Fruit fly (Drosophila melanogaster): ENCODE results near the gene CG8563.

The CG8563 gene

DNA sequence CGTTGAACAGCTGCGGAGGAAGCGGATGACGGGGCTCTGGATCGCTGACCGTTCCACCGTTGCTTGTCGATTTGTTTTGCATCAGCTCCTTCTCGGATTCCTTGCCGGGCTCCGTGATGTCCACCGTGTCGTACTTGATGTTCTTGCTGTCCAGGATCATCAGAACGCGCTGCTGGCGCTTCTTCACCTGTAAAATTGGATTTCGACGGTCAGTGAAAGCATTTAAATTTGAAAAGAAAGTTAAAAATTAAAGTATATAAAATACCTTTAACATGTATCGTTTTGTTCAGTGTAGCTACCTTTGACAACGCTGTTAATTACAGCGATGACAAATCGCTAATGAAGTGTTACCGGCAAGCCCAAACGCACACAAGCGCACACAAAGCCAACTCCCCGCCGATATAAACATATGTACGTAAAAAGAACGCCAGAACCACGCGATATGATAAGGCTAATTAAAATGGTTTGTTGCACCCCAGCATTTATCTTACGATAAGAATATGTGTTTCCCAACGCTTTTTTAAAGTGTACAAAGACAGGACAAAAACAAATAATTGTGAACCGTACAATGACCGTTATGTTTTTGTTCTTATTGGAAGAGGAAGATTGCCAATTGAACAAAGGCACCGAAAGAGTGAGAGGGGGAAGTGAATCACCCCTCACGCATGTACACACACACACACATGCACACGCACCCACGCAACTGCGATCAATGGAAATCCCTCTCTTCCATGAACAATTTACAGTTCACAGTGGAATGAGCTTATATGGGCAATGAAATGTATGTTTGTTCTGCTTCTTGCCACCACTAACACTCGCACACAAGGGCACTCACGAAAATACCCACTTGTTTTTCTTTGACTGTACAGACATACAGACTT, 22.5 kb upstream of the CG8563 start (continued):
- TF ChIP-seq Met (GFP tag; optimal IDR thresholded peaks at IDR 0.05) (peak; percentile 20), fd85E (GFP tag; optimal IDR thresholded peaks at IDR 0.05) (no peak), OdsH (GFP tag; optimal IDR thresholded peaks at IDR 0.05) (no peak), pdm3 (GFP tag; optimal IDR thresholded peaks at IDR 0.05) (no peak), CG8119 (GFP tag; IDR thresholded peaks at IDR 0.05) (peak; percentile 28; the same call in 1 of the 3 replicates), CG1621 (tag; optimal IDR thresholded peaks at IDR 0.05) (no peak), salr (GFP tag; optimal IDR thresholded peaks at IDR 0.05) (no peak), CG31627 (GFP tag; optimal IDR thresholded peaks at IDR 0.05) (peak; percentile 10), CG6163 (GFP tag; IDR thresholded peaks at IDR 0.05) (peak; percentile 42; the same call in 1 of the 3 replicates), Ets21C (GFP tag; optimal IDR thresholded peaks at IDR 0.05) (no peak), CG8319 (GFP tag; optimal IDR thresholded peaks at IDR 0.05) (no peak), dsx (GFP tag; optimal IDR thresholded peaks at IDR 0.05; ENCODE audit: poor library complexity, severe bottlenecking) (no peak), svp (GFP tag) (peak; percentile 48), Blimp-1 (GFP tag; optimal IDR thresholded peaks at IDR 0.05) (peak; percentile 5), Hr39 (GFP tag; optimal IDR thresholded peaks at IDR 0.05) (peak; percentile 17), CG3032 (tag; optimal IDR thresholded peaks at IDR 0.05) (no peak), Eip78C (GFP tag) (peak; percentile 82), Eip75B (GFP tag; optimal IDR thresholded peaks at IDR 0.05) (no peak), CG11294 (GFP tag; IDR thresholded peaks at IDR 0.05) (no peak), Sox14 (GFP tag; optimal IDR thresholded peaks at IDR 0.05) (peak; percentile 94), fd59A (GFP tag; optimal IDR thresholded peaks at IDR 0.05) (no peak), Gug (GFP tag; IDR thresholded peaks at IDR 0.05) (no peak)

DNA sequence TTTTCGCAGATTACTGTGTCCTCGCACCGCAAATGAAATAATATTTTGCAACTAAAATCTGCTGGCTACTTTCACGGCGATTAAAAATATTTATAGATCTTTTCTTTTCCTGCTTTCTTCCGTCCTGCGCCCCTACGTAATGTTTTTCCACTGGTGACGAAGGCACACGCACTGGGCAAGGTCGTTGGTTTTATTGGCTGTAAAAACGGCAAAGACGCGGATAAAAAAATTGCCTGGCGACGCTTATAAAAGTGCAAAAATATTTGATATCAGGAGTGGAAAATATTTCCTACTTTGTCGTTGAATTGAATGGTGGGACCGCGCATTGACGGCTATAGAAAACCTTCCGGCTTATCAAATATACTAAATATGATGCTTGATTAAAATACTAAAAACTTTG, 21.6 kb upstream of the CG8563 start, which contains the start of gene Sh3beta:
Gene Sh3beta, minus strand, starts transcription at position 327 of the 400 bp plus-strand sequence.
- TF ChIP-seq CG6854 (GFP tag; optimal IDR thresholded peaks at IDR 0.05): peak; percentile 25
- TF ChIP-seq dsx (GFP tag; optimal IDR thresholded peaks at IDR 0.05; ENCODE audit: poor library complexity, severe bottlenecking): peak; percentile 86
- no peak for TF ChIP-seq OdsH (GFP tag; optimal IDR thresholded peaks at IDR 0.05)
- TF ChIP-seq vri (GFP tag; optimal IDR thresholded peaks at IDR 0.05): peak; percentile 8
- no peak for TF ChIP-seq CG10669 (GFP tag; optimal IDR thresholded peaks at IDR 0.05)
- TF ChIP-seq esn (GFP tag; optimal IDR thresholded peaks at IDR 0.05): no peak
- TF ChIP-seq achi (GFP tag; optimal IDR thresholded peaks at IDR 0.05): no peak
- no peak for TF ChIP-seq Hr39 (GFP tag; optimal IDR thresholded peaks at IDR 0.05)

DNA sequence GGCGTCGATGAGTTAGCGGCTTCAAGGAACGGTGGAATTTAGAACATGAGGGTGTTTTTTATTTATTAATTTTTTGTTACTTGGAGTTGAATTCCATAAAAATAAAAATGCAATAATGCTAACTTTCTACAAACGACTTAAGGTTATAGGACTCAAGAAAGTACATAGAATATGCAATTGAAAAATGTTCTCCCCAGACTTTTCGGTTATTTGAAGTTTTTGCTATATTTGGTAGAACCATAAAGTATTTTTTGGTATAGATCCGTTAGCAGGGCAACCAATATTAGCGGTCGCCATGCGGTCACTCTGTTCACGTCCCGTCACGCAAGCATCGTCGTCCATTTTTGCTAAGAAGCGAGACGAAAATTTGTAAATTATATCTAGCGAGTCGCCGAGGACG, 21.0 kb upstream of the CG8563 start, which contains the start of gene akirin:
Gene akirin, plus strand, starts transcription at position 301 of the 400 bp plus-strand sequence.
- 0 out of 3 replicates have a peak, but pooled peaks have one; percentile 39 for TF ChIP-seq CG6163 (GFP tag; IDR thresholded peaks at IDR 0.05)
- no peak for TF ChIP-seq Lpt (GFP tag; optimal IDR thresholded peaks at IDR 0.05)

DNA sequence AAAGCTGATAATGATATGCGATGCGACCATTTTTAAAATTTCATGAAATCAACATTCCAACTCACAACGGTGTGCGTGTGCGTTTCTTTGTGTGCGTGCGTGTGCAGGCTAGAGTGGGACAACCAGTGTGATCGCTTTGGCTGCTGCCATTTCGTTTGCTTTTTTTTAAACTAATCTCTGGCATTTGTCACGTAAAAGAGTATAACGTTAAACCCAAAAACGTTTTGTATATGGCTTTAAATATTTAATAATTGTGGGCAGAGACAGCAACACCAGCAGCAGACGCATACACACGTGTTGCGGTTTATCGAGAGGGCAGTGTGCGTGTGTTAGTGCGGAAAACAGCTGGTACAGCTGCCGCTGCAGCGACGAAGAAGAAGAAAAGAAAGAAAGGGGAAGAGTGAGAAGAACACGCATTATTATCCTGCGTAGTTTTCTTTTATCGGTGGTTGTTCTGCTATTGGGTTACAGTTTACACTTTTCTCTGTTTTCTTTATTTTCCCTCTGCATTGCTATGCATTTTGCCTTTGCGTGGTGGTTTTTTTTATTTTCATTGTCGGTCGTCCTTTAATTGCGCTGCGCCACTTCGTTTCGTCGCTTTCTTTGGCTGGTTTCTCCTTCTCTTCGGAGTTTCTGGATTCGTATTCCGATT, 20.2 kb upstream of the CG8563 start:
- no peak for TF ChIP-seq CG10631 (GFP tag; optimal IDR thresholded peaks at IDR 0.05)
- no peak for TF ChIP-seq salr (GFP tag; optimal IDR thresholded peaks at IDR 0.05)
- TF ChIP-seq CG15336 (GFP tag; IDR thresholded peaks at IDR 0.05): no peak
- TF ChIP-seq Eip78C (GFP tag): peak; percentile 84
- peak; percentile 47 for TF ChIP-seq fkh (GFP tag; optimal IDR thresholded peaks at IDR 0.05)
- TF ChIP-seq topi (GFP tag; optimal IDR thresholded peaks at IDR 0.05): no peak
- TF ChIP-seq CG32006 (GFP tag; optimal IDR thresholded peaks at IDR 0.05): no peak
- no peak for TF ChIP-seq Blimp-1 (GFP tag; optimal IDR thresholded peaks at IDR 0.05)
- TF ChIP-seq OdsH (GFP tag; optimal IDR thresholded peaks at IDR 0.05): no peak
- no peak for TF ChIP-seq CG9139 (GFP tag; optimal IDR thresholded peaks at IDR 0.05)
- TF ChIP-seq Gug (GFP tag; IDR thresholded peaks at IDR 0.05): no peak
- TF ChIP-seq CG3032 (tag; optimal IDR thresholded peaks at IDR 0.05): no peak
- no peak for TF ChIP-seq CG3919 (GFP tag; optimal IDR thresholded peaks at IDR 0.05)
- TF ChIP-seq Smox (GFP tag; optimal IDR thresholded peaks at IDR 0.05): no peak
- TF ChIP-seq CG6808 (GFP tag; optimal IDR thresholded peaks at IDR 0.05): peak; percentile 15
- no peak for TF ChIP-seq dac (GFP tag; optimal IDR thresholded peaks at IDR 0.05)
- TF ChIP-seq CG6792 (GFP tag; optimal IDR thresholded peaks at IDR 0.05): no peak
- no peak for TF ChIP-seq achi (GFP tag; optimal IDR thresholded peaks at IDR 0.05)
- no peak for TF ChIP-seq Hr4 (GFP tag; optimal IDR thresholded peaks at IDR 0.05)
- TF ChIP-seq fd85E (GFP tag; optimal IDR thresholded peaks at IDR 0.05): no peak
- TF ChIP-seq CG34406 (GFP tag; optimal IDR thresholded peaks at IDR 0.05): no peak
- no peak for TF ChIP-seq CG10669 (GFP tag; optimal IDR thresholded peaks at IDR 0.05)
- TF ChIP-seq lz (GFP tag; optimal IDR thresholded peaks at IDR 0.05): no peak
- TF ChIP-seq dsx (GFP tag; optimal IDR thresholded peaks at IDR 0.05; ENCODE audit: poor library complexity, severe bottlenecking): no peak

Measured in whole organism, prepupa.